Fruit fly (Drosophila melanogaster): ENCODE measurements around the gene Mst27D.

The Mst27D gene

DNA sequence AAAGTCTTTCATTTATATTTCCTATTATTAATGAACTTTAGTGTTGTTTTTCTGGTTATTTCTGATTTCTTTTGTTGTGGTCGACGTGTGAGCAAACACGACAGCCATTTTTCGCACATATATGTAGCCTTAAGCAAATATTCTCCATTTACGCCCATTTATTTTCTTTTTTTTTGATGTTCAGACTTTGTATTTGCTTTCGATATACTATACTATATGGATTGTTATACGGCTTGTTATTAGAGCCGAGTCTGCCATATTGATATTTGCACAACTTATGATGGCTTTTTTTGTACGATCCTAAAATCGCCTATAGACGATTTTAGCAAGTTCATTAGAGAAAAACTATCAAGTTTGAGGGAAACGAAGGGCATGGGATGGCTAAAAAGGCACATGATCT is 12.9 kb downstream of the Mst27D start (continued):
- no peak for TF ChIP-seq Stat92E (GFP tag; optimal IDR thresholded peaks at IDR 0.05)
- TF ChIP-seq oc (tag; optimal IDR thresholded peaks at IDR 0.05): no peak
- peak; percentile 44; the same call in 1 of the 2 replicates for TF ChIP-seq sob (GFP tag; IDR thresholded peaks at IDR 0.05)
- no peak for TF ChIP-seq CG17186 (GFP tag; optimal IDR thresholded peaks at IDR 0.05)
- no peak for TF ChIP-seq caup (GFP tag; optimal IDR thresholded peaks at IDR 0.05; ENCODE audit: severe bottlenecking)
- TF ChIP-seq tgo (GFP tag; IDR thresholded peaks at IDR 0.05): no peak
- no peak for TF ChIP-seq CG14441 (GFP tag; IDR thresholded peaks at IDR 0.05)
- no peak for TF ChIP-seq Fer3 (tag; optimal IDR thresholded peaks at IDR 0.05)
- no peak for TF ChIP-seq salm (tag; optimal IDR thresholded peaks at IDR 0.05)
- TF ChIP-seq gsb (GFP tag; IDR thresholded peaks at IDR 0.05): no peak
- no peak for TF ChIP-seq tap (tag; optimal IDR thresholded peaks at IDR 0.05)
- TF ChIP-seq CG9932 (GFP tag; IDR thresholded peaks at IDR 0.05): peak; percentile 43
- TF ChIP-seq ewg (GFP tag; optimal IDR thresholded peaks at IDR 0.05): no peak
- TF ChIP-seq Deaf1 (tag; optimal IDR thresholded peaks at IDR 0.05): no peak
- no peak for TF ChIP-seq Fer2 (tag; optimal IDR thresholded peaks at IDR 0.05)
- no peak for TF ChIP-seq twi (tag; optimal IDR thresholded peaks at IDR 0.05)
- TF ChIP-seq abd-A (tag; optimal IDR thresholded peaks at IDR 0.05): no peak
- no peak for TF ChIP-seq CG10431 (GFP tag; optimal IDR thresholded peaks at IDR 0.05)
- TF ChIP-seq Rfx (GFP tag; IDR thresholded peaks at IDR 0.05): peak; percentile 34; the same call in 1 of the 2 replicates
- TF ChIP-seq CG3281 (GFP tag; optimal IDR thresholded peaks at IDR 0.05): no peak
- no peak for TF ChIP-seq ems (GFP tag; optimal IDR thresholded peaks at IDR 0.05)
- TF ChIP-seq slp2 (GFP tag; optimal IDR thresholded peaks at IDR 0.05): no peak
- TF ChIP-seq CG7839 (tag; optimal IDR thresholded peaks at IDR 0.05): no peak
- no peak for TF ChIP-seq CG30431 (GFP tag; optimal IDR thresholded peaks at IDR 0.05)
- no peak for TF ChIP-seq CG17612 (GFP tag; IDR thresholded peaks at IDR 0.05)
- TF ChIP-seq bigmax (GFP tag; optimal IDR thresholded peaks at IDR 0.05): no peak
- no peak for TF ChIP-seq CG43689 (GFP tag; IDR thresholded peaks at IDR 0.05)
- TF ChIP-seq bowl (GFP tag; IDR thresholded peaks at IDR 0.05): no peak
- TF ChIP-seq NK7.1 (GFP tag; optimal IDR thresholded peaks at IDR 0.05): no peak
- TF ChIP-seq CoRest (tag; optimal IDR thresholded peaks at IDR 0.05): no peak
- TF ChIP-seq gce (GFP tag; IDR thresholded peaks at IDR 0.05): no peak
- TF ChIP-seq chm (GFP tag; IDR thresholded peaks at IDR 0.05): no peak
- TF ChIP-seq CG12104 (GFP tag; optimal IDR thresholded peaks at IDR 0.05): no peak
- no peak for TF ChIP-seq mam (GFP tag; optimal IDR thresholded peaks at IDR 0.05)
- no peak for TF ChIP-seq CG30020 (tag; optimal IDR thresholded peaks at IDR 0.05)
- TF ChIP-seq CG3163 (GFP tag; optimal IDR thresholded peaks at IDR 0.05): no peak
- no peak for TF ChIP-seq dan (GFP tag; IDR thresholded peaks at IDR 0.05)
- TF ChIP-seq CG10543 (GFP tag; optimal IDR thresholded peaks at IDR 0.05): peak; percentile 59
- no peak for TF ChIP-seq crol (GFP tag; IDR thresholded peaks at IDR 0.05)
- TF ChIP-seq Dip2 (GFP tag; IDR thresholded peaks at IDR 0.05): no peak
- no peak for TF ChIP-seq CG10462 (GFP tag; optimal IDR thresholded peaks at IDR 0.05)
- no peak for TF ChIP-seq Vsx1 (GFP tag; optimal IDR thresholded peaks at IDR 0.05)
- no peak for TF ChIP-seq seq (GFP tag; IDR thresholded peaks at IDR 0.05)
- no peak for TF ChIP-seq CG3407 (GFP tag; optimal IDR thresholded peaks at IDR 0.05)
- TF ChIP-seq zfh2 (GFP tag; optimal IDR thresholded peaks at IDR 0.05): peak; percentile 13
- no peak for TF ChIP-seq YL-1 (GFP tag; optimal IDR thresholded peaks at IDR 0.05)
- TF ChIP-seq Nf-YA (GFP tag; IDR thresholded peaks at IDR 0.05): no peak
- no peak for TF ChIP-seq CG14667 (GFP tag; IDR thresholded peaks at IDR 0.05)
- no peak for TF ChIP-seq Xbp1 (GFP tag; optimal IDR thresholded peaks at IDR 0.05)
- peak; percentile 55 for TF ChIP-seq Atf6 (GFP tag; IDR thresholded peaks at IDR 0.05)
- no peak for TF ChIP-seq Hey (tag; optimal IDR thresholded peaks at IDR 0.05)
- TF ChIP-seq schlank (tag; optimal IDR thresholded peaks at IDR 0.05): peak; percentile 4
- no peak for TF ChIP-seq croc (GFP tag; conservative IDR thresholded peaks at IDR 0.05)

Measured in whole organism, embryonic.